Fruit fly (Drosophila melanogaster) whole organism: ENCODE results near the gene Nse4.

Experiments
- CG8478 ChIP-seq: fragments of >200 bp; optimal IDR thresholded peaks from 2 replicates; lab custom pipeline; 2018; ENCODE audit warnings: inconsistent platforms
- Dll ChIP-seq: fragments of >200 bp; optimal IDR thresholded peaks from 2 replicates; lab custom pipeline; 2017
- EcR ChIP-seq, 2 experiments: fragments of >200 bp; optimal IDR thresholded peaks; 2 replicates each; lab custom pipeline; 2017; ENCODE audit warnings: missing biosample characterization in 2 of 2, missing genetic modification characterization in 2 of 2, missing genetic modification reagents in 2 of 2
- pan ChIP-seq: fragments of >200 bp; optimal IDR thresholded peaks from 2 replicates; lab custom pipeline; 2017
- psq ChIP-seq: fragments of >200 bp; optimal IDR thresholded peaks from 2 replicates; lab custom pipeline; 2017
- usp ChIP-seq: fragments of >200 bp; optimal IDR thresholded peaks from 2 replicates; lab custom pipeline; 2017; ENCODE audit warnings: missing biosample characterization, missing genetic modification characterization, mixed read lengths

Gene Nse4

DNA sequence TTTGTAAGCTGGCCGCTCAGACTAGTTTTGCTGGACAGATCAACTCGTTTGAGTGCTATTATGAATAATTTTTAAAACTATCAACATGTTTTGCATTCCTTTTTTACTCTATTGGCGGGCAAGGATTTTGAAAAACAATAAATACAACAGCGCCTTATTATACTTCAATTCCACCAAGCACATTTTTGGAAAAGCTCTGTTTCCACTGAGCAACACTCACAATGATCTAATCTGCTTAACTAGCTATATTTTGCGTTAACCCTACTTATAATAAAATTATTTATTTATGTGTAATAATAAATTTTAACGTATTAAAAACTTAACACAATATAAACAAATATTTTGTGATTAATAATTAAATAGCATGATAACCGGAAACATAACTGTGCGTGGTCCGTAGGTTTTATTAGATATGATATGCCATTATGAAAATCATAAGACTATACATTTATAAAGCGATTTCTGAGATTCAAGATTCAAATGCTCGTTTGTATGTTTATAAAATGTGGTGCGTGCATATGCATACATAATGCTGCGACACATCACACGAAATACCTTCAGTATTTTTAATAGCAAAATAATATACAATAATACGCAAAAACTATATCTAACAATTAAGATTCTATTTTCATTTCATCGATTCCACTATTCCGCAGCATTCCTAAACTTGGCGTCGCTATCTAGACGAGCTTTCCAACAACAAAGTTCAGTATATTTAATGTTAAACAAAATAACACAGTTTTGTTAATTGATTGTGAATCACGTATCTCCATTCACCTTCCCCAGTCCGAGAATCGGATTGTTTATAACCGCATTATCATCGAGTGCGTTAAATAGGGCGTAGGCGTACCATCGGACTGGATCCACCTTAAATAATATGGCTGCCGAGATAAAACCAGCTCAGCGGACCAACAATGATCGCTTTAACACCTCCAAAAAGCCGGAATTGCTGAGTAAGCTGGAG, 16.3 kb upstream of the Nse4 start, which contains the start of the genes pie and Wdfy2:
TSS of gene pie (minus strand) at position 138 of the 964 bp plus-strand sequence.
TSS of gene Wdfy2 (plus strand) at position 649 of the 964 bp plus-strand sequence.
- TF ChIP-seq EcR (GFP tag; optimal IDR thresholded peaks at IDR 0.05; lab: Kevin White, UChicago): no peak
- no peak for TF ChIP-seq usp (GFP tag; lab: Kevin White, UChicago)
- TF ChIP-seq pan: no peak
- no peak for TF ChIP-seq CG8478 (lab: Kevin White, UChicago)
- no peak for TF ChIP-seq Dll
- no peak for TF ChIP-seq psq

dm6 chr2L:10425599-10425998, 13.6 kb upstream of the Nse4 start:
- TF ChIP-seq psq (no peak), EcR (GFP tag; optimal IDR thresholded peaks at IDR 0.05; lab: Kevin White, UChicago) (no peak), pan (no peak), Dll (no peak), CG8478 (lab: Kevin White, UChicago) (no peak), usp (GFP tag; lab: Kevin White, UChicago) (no peak)

DNA sequence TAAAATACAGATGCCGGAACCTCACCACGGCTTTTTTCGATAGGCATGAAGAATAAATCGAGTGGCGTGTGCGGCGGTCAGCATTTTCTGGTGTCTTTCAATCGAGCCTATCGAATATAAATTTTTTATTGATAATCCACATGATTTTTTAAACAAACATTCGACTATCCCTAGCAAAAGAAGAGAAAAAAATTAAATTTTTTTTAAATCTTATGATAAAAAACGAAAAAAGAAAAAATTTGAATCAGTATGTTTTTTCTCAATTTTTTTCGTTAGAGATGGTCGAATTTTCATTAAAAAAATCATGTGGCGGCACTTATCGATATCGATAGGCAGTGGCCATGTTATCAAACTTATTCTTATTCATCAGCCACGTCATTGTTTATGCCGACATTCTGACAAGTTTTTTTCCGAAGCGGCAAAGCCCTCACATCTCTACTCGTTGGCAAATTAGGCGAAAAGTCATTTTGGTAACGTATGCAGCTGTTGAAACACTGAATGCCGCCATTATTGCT, 12.6 kb upstream of the Nse4 start, which contains the start of the genes SmB and KdelR:
TSS of gene SmB (minus strand) at position 94 of the 515 bp plus-strand sequence.
TSS of gene KdelR (plus strand) at position 354 of the 515 bp plus-strand sequence.
- TF ChIP-seq pan (no peak), psq (no peak), CG8478 (lab: Kevin White, UChicago) (no peak), EcR (GFP tag; optimal IDR thresholded peaks at IDR 0.05; lab: Kevin White, UChicago) (no peak), Dll (no peak)

- no peak for TF ChIP-seq CG8478 (lab: Kevin White, UChicago)
- no peak for TF ChIP-seq usp (GFP tag; lab: Kevin White, UChicago)
- TF ChIP-seq pan: no peak
- TF ChIP-seq Dll: no peak
Observed at dm6 chr2L:10428528-10428927, 10.7 kb upstream of the Nse4 start, which contains the start of gene CG5188. CG5188 (plus strand) TSS chr2L:10428829.

DNA sequence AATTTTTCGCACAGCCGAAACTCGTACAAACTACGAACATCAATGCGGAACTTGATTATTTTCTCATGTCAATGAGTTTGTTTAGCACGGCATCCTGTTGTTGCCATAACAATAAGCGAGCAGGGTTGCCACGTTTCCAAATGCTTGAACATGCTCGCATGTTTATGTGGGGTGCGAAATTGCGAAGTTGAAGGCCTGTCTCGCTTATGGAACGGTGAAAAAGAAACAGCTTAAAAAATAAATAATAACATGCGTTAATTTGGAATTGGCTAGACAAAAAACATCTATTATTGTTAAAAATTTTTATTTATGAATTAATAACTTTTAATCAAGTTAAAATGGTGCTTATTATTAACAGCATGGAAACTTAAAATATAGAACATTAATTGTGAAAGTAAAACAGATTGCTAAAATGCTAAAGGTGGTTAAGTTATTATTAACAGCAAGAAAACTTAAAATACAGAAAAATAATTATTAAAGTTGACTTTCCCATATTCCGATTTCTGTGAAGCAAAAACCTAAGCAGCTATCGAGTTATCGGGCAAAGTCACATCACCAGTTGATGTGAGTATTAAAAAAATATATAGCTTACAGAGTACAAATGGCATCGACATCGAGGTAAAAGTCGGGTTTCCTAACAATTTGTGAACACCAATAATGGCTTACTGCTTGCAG, 8.3 kb upstream of the Nse4 start, which contains the start of the genes Bug22 and TfIIB:
TSS of gene Bug22 (minus strand) at position 117 of the 675 bp plus-strand sequence.
TSS of gene TfIIB (plus strand) at position 537 of the 675 bp plus-strand sequence.
- no peak for TF ChIP-seq CG8478 (lab: Kevin White, UChicago)
- no peak for TF ChIP-seq pan
- TF ChIP-seq psq: no peak
- no peak for TF ChIP-seq usp (GFP tag; lab: Kevin White, UChicago)
- no peak for TF ChIP-seq Dll
- no peak for TF ChIP-seq EcR (GFP tag; optimal IDR thresholded peaks at IDR 0.05; lab: Kevin White, UChicago)

DNA sequence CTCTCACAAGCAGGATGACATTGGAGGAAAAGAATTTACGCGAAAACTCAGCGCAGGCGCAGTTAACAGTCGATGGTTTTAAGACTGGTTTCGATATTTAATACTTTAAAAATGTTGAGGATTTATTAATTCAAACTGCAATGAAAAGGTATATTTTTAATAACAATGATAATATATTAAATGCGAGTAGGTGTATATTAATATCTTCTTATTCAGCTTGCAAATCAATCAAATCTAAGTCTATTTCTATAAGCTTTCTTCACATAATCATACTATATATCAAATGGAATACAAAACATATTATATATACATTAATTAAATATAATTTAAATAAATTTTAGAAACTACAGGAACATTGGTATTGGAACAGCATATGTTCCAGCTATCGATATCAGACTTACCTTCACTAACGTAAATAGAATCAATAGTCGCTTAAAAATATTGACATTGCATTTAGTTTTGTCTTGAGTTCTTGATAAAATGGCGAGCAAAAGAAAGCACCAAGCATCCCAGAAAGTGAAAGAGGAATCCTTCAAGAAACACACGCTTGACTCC, 3.6 kb upstream of the Nse4 start, which contains the start of the genes TBC1D16 and holn1:
TSS of gene TBC1D16 (minus strand) at position 51 of the 555 bp plus-strand sequence.
TSS of gene holn1 (plus strand) at position 390 of the 555 bp plus-strand sequence.
- TF ChIP-seq Dll: no peak

DNA sequence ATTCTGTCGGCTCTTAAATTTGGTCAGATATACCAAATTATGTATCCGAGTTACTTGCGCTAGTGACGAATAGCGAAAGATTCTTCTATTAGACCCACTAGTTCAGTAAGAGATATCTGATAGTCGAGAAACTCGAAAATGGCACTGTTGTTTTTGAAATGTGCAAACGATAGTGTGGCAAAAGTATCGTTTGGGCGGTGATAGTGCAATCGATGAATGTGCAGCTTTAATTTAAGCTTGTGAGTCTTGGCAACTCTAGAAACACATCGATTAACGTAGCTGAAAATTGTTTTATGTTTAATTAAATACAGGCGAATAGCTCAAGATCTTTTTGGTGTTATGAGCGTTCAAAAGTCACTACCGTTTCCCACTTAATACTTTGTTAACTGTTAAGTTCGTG, 1.9 kb upstream of the Nse4 start, which contains the start of gene STUB1:
TSS of gene STUB1 (plus strand) at position 232 of the 400 bp plus-strand sequence.
- TF ChIP-seq EcR (GFP tag; optimal IDR thresholded peaks at IDR 0.05; lab: Kevin White, UChicago): no peak
- TF ChIP-seq CG8478 (lab: Kevin White, UChicago): no peak
- no peak for TF ChIP-seq psq
- TF ChIP-seq pan: no peak
- no peak for TF ChIP-seq usp (GFP tag; lab: Kevin White, UChicago)
- no peak for TF ChIP-seq Dll

dm6 chr2L:10442048-10442790, 3.0 kb downstream of the Nse4 start, which contains the start of gene loh:
loh (plus strand) TSS chr2L:10442534.
- no peak for TF ChIP-seq pan
- TF ChIP-seq Dll: no peak
- TF ChIP-seq EcR (GFP tag; optimal IDR thresholded peaks at IDR 0.05; lab: Kevin White, UChicago): no peak
- TF ChIP-seq CG8478 (lab: Kevin White, UChicago): no peak
- no peak for TF ChIP-seq usp (GFP tag; lab: Kevin White, UChicago)
- no peak for TF ChIP-seq psq

DNA sequence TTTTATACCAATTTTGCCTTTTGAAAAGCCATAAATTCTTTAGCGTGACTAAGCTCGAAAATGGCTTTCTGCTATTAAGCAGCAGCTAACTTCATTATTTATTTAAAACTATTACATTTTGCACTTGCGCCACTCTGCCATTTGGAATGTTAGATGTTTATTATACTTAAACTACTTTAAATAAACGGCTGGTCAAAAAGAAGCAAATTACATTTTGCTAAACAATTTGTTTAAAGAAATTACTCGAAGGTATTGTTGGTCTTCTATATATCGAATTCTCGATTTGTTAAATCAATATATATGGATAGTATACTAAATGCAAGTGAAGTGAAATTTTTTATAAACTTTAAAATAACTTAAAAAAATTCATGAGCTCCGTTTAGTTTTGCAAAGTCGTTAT, 13.1 kb downstream of the Nse4 start, which contains the start of gene ppk10:
TSS of gene ppk10 (minus strand) at position 101 of the 400 bp plus-strand sequence.
- TF ChIP-seq EcR (GFP tag; optimal IDR thresholded peaks at IDR 0.05; lab: Kevin White, UChicago): no peak
- TF ChIP-seq usp (GFP tag; lab: Kevin White, UChicago): no peak
- no peak for TF ChIP-seq pan
- TF ChIP-seq CG8478 (lab: Kevin White, UChicago): no peak
- TF ChIP-seq Dll: no peak

- no peak for TF ChIP-seq CG8478 (lab: Kevin White, UChicago)
- no peak for TF ChIP-seq Dll
- TF ChIP-seq EcR (GFP tag; optimal IDR thresholded peaks at IDR 0.05; lab: Kevin White, UChicago): no peak
- TF ChIP-seq pan: no peak
- no peak for TF ChIP-seq usp (GFP tag; lab: Kevin White, UChicago)
- TF ChIP-seq psq: no peak
Observed at dm6 chr2L:10455944-10456520, 16.8 kb downstream of the Nse4 start.
